Worm (Caenorhabditis elegans): ENCODE measurements around the gene W04H10.2.

Gene W04H10.2

ce11 chrII:602969-603368 is 2.4 kb upstream of the W04H10.2 start (continued):
- no peak for TF ChIP-seq ZK337.2 (GFP tag; IDR thresholded peaks at IDR 0.05)
- TF ChIP-seq ces-1 (GFP tag; optimal IDR thresholded peaks at IDR 0.05), result no peak
- no peak for TF ChIP-seq mdt-29 (GFP tag; IDR thresholded peaks at IDR 0.05)
- TF ChIP-seq lin-29 (GFP tag; IDR thresholded peaks at IDR 0.05), result no peak
- TF ChIP-seq mep-1 (tag; optimal IDR thresholded peaks at IDR 0.05), result peak; percentile 72
- no peak for TF ChIP-seq zip-11 (GFP tag; IDR thresholded peaks at IDR 0.05)
- TF ChIP-seq F49E8.2 (tag; optimal IDR thresholded peaks at IDR 0.05; ENCODE audit: borderline replicate concordance), result no peak
- TF ChIP-seq set-16 (GFP tag; IDR thresholded peaks at IDR 0.05), result no peak
- TF ChIP-seq ceh-44 (GFP tag; IDR thresholded peaks at IDR 0.05), result no peak
- TF ChIP-seq daf-8 (GFP tag; IDR thresholded peaks at IDR 0.05), result no peak
- TF ChIP-seq F44E2.7 (GFP tag; IDR thresholded peaks at IDR 0.05), result no peak
- no peak for TF ChIP-seq spr-3 (GFP tag; optimal IDR thresholded peaks at IDR 0.05)
- TF ChIP-seq sdz-12 (GFP tag; optimal IDR thresholded peaks at IDR 0.05), result no peak
- no peak for TF ChIP-seq saeg-2 (GFP tag; IDR thresholded peaks at IDR 0.05)
- TF ChIP-seq dmd-6 (GFP tag; IDR thresholded peaks at IDR 0.05), result no peak
- no peak for TF ChIP-seq attf-4 (tag; optimal IDR thresholded peaks at IDR 0.05)
- TF ChIP-seq T20F7.1 (GFP tag; optimal IDR thresholded peaks at IDR 0.05), result no peak
- no peak for TF ChIP-seq hif-1 (tag; optimal IDR thresholded peaks at IDR 0.05)
- no peak for TF ChIP-seq fkh-10 (GFP tag; optimal IDR thresholded peaks at IDR 0.05)
- no peak for TF ChIP-seq D1046.2 (GFP tag; IDR thresholded peaks at IDR 0.05)
- no peak for TF ChIP-seq daf-16 (GFP tag; optimal IDR thresholded peaks at IDR 0.05)
- no peak for TF ChIP-seq daf-16 (tag; optimal IDR thresholded peaks at IDR 0.05)
- no peak for TF ChIP-seq gei-8 (GFP tag; optimal IDR thresholded peaks at IDR 0.05)
- no peak for TF ChIP-seq F26F4.8 (GFP tag; conservative IDR thresholded peaks at IDR 0.05)
- TF ChIP-seq lin-38 (GFP tag; IDR thresholded peaks at IDR 0.05), result no peak
- no peak for TF ChIP-seq nhr-76 (tag; optimal IDR thresholded peaks at IDR 0.05)
- no peak for TF ChIP-seq mxl-2 (GFP tag; conservative IDR thresholded peaks at IDR 0.05)
- TF ChIP-seq zag-1 (tag; optimal IDR thresholded peaks at IDR 0.05), result no peak
- no peak for TF ChIP-seq daf-12 (tag; optimal IDR thresholded peaks at IDR 0.05)
- no peak for TF ChIP-seq daf-19 (GFP tag; conservative IDR thresholded peaks at IDR 0.05)
- TF ChIP-seq F37D6.2 (tag; optimal IDR thresholded peaks at IDR 0.05), result no peak
- TF ChIP-seq nhr-48 (tag; optimal IDR thresholded peaks at IDR 0.05), result no peak
- no peak for TF ChIP-seq rbr-2 (tag; optimal IDR thresholded peaks at IDR 0.05)
- no peak for TF ChIP-seq hmg-1.1 (GFP tag; IDR thresholded peaks at IDR 0.05)
- TF ChIP-seq unc-39 (tag; optimal IDR thresholded peaks at IDR 0.05), result no peak
- TF ChIP-seq mdl-1 (tag; optimal IDR thresholded peaks at IDR 0.05), result peak in 1 of 2 experiments; percentile 80
- no peak for TF ChIP-seq egl-43 (GFP tag; IDR thresholded peaks at IDR 0.05)
- TF ChIP-seq Y105C5A.15 (GFP tag; IDR thresholded peaks at IDR 0.05), result no peak
- TF ChIP-seq nhr-42 (GFP tag; IDR thresholded peaks at IDR 0.05), result no peak
- TF ChIP-seq dmd-9 (GFP tag; IDR thresholded peaks at IDR 0.05), result no peak
- no peak for TF ChIP-seq T26A8.4 (GFP tag; IDR thresholded peaks at IDR 0.05)
- TF ChIP-seq R02D3.7 (tag; optimal IDR thresholded peaks at IDR 0.05), result no peak
- no peak for TF ChIP-seq Y75B8A.6 (GFP tag; IDR thresholded peaks at IDR 0.05)
- no peak for TF ChIP-seq lin-1 (GFP tag; IDR thresholded peaks at IDR 0.05)
- no peak for TF ChIP-seq madf-9 (GFP tag; conservative IDR thresholded peaks at IDR 0.05)
- no peak for TF ChIP-seq fos-1 (tag; optimal IDR thresholded peaks at IDR 0.05)
- TF ChIP-seq nhr-10 (tag; optimal IDR thresholded peaks at IDR 0.05), result no peak
